Fruit fly (Drosophila melanogaster): ENCODE data around the gene CG10898.

DNA sequence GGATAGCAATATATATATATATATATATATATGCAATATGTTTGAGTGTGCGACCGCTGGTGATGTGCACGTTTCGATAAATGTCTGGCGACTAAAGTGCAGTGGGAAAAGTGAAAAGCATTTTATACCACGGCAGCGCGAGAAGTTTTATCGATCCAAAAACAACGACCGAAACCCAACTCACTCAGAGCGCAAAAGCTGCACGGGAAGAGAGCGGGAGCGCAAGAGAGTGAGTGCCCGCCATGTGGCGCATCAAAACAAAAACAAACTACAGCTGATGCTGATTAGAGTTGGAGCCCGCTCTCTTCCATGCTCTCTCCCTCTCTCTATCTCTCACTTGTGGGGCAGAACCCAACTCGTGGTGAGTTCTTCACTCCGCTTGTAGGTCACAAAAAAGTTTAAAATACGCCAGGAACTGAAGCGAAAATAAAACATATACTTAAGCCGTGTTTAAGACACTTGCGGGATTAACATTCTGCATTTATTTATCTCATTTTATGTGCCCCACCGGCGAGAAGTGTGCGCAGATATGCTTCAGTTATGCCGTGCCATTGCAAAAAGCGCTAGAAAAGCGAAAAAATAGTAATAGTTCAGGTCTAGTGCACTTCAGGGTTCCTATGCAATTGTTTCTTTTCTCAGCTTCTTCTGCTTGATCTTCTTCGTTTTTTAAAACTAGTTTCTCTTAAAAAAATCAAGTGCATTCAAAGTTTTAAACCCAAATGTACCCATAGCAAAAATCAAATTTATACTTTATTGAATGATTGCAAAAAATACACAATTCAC is 47.3 kb downstream of the CG10898 start:
- TF ChIP-seq psq (GFP tag; optimal IDR thresholded peaks at IDR 0.05) (no peak), br (GFP tag; optimal IDR thresholded peaks at IDR 0.05) (no peak), N (GFP tag; optimal IDR thresholded peaks at IDR 0.05) (no peak), Abd-B (GFP tag; optimal IDR thresholded peaks at IDR 0.05) (no peak), CrebA (GFP tag; optimal IDR thresholded peaks at IDR 0.05; ENCODE audit: borderline replicate concordance) (no peak), ey (GFP tag; optimal IDR thresholded peaks at IDR 0.05) (no peak), usp (GFP tag; optimal IDR thresholded peaks at IDR 0.05) (no peak)
